Worm (Caenorhabditis elegans): ENCODE results near the gene Y57G11C.1131.

DNA sequence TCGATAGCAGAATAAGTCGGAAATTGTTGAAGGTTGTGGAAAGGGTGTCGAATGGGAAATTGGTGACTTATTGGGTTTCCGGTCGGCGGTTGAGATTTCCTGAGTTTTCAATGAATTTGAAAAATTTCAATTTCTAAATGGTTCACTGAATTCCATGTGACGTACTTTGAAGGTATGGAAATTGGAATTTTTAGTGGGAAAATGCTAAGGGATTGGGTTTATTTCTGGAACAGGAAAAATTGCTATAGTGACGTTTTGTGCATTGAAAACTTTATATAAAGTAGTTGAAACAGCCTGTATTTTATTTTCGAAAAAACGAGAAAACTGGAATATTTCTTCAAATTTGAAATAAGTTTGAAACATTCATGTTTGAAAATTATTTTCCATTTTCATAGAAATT is 23.2 kb upstream of the Y57G11C.1131 start, which contains the start of gene pnc-2:
- TF ChIP-seq Y116A8C.19 (tag; optimal IDR thresholded peaks at IDR 0.05; ENCODE audit: borderline replicate concordance) (no peak), sox-4 (tag; optimal IDR thresholded peaks at IDR 0.05) (no peak), pqm-1 (tag; optimal IDR thresholded peaks at IDR 0.05) (no peak), blmp-1 (tag; optimal IDR thresholded peaks at IDR 0.05) (no peak), elt-2 (tag; optimal IDR thresholded peaks at IDR 0.05) (no peak), ama-1 (optimal IDR thresholded peaks at IDR 0.05) (no peak), unc-62 (GFP tag; optimal IDR thresholded peaks at IDR 0.05) (no peak), nhr-90 (tag; optimal IDR thresholded peaks at IDR 0.05; ENCODE audit: poor library complexity) (no peak), skn-1 (tag; optimal IDR thresholded peaks at IDR 0.05) (no peak), mep-1 (tag; optimal IDR thresholded peaks at IDR 0.05) (no peak), lin-39 (tag; optimal IDR thresholded peaks at IDR 0.05) (no peak), efl-1 (optimal IDR thresholded peaks at IDR 0.05) (no peak), efl-1 (GFP tag; optimal IDR thresholded peaks at IDR 0.05 in 1 of 2) (no peak)

Measured in whole organism, L1 larva.